Worm (Caenorhabditis elegans): ENCODE results near the gene rpb-4.
A peak's percentile ranks its signal among the peaks of the same experiment; 100 is the strongest.

rpb-4 gene

DNA sequence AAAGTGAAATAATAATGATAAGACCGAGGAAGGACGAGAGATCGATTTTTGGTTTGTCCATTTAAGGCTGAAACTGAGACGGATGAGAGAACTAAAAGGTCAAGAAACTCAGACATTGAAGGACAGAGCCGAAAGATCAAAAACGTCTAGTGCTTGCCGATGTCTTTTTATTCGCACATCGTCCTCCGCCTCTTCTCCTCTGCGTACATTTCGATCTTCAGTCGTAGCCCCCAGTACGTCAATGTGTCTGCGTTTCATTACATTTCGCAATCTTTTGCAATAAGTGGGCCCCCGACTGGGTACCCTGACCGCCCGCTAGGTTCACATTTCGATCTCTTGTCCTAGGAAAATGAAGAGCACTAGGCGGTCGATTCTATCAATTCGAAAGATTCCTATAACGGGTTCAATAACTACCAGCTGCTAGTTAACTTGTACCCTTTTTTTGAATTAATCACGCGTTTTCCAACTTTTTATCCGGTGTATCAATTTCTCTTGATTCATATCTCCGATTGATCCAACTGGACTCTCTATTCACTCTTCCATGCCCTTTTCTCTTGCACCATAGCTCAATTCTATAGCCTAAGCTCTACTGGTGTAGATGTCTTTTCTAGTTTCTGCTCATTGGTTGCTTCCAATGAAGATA lies 17.9 kb downstream of the rpb-4 start:
- no peak for TF ChIP-seq ztf-11 (tag; optimal IDR thresholded peaks at IDR 0.05)
- TF ChIP-seq attf-4 (tag; optimal IDR thresholded peaks at IDR 0.05): no peak
- TF ChIP-seq lin-13 (GFP tag; optimal IDR thresholded peaks at IDR 0.05): peak; percentile 42
- peak; percentile 28 for TF ChIP-seq nhr-77 (tag; optimal IDR thresholded peaks at IDR 0.05)
- peak; percentile 71 for TF ChIP-seq pqm-1 (tag; optimal IDR thresholded peaks at IDR 0.05)
- peak; percentile 71 for TF ChIP-seq mxl-3 (GFP tag; optimal IDR thresholded peaks at IDR 0.05)
- peak; percentile 81 for TF ChIP-seq nhr-48 (tag; optimal IDR thresholded peaks at IDR 0.05)
- TF ChIP-seq tra-1 (GFP tag; IDR thresholded peaks at IDR 0.05): 0 out of 2 replicates have a peak, but pooled peaks have one; percentile 42
- peak; percentile 29; the same call in 1 of the 2 replicates for TF ChIP-seq lin-38 (GFP tag; IDR thresholded peaks at IDR 0.05)
- peak; percentile 62 for TF ChIP-seq T26A8.4 (GFP tag; IDR thresholded peaks at IDR 0.05)
- TF ChIP-seq zip-2 (tag; optimal IDR thresholded peaks at IDR 0.05): peak; percentile 93
- peak; percentile 36 for TF ChIP-seq ama-1 (optimal IDR thresholded peaks at IDR 0.05)
- TF ChIP-seq nhr-11 (tag; optimal IDR thresholded peaks at IDR 0.05): peak; percentile 69
- TF ChIP-seq hlh-30 (tag; optimal IDR thresholded peaks at IDR 0.05; ENCODE audit: insufficient read depth): peak; percentile 44
- no peak for TF ChIP-seq egl-43 (GFP tag; IDR thresholded peaks at IDR 0.05)
- TF ChIP-seq daf-19 (GFP tag; conservative IDR thresholded peaks at IDR 0.05): 0 out of 2 replicates have a peak, but pooled peaks have one; percentile 44
- TF ChIP-seq dmd-6 (GFP tag; IDR thresholded peaks at IDR 0.05): peak; percentile 83
- TF ChIP-seq unc-62 (GFP tag; optimal IDR thresholded peaks at IDR 0.05 in 1 of 2): peak in 1 of 2 experiments; percentile 94
- TF ChIP-seq unc-62 (tag; optimal IDR thresholded peaks at IDR 0.05): no peak
- TF ChIP-seq ceh-20 (GFP tag; IDR thresholded peaks at IDR 0.05): peak; percentile 46; the same call in 1 of the 2 replicates
- TF ChIP-seq lsy-2 (tag; optimal IDR thresholded peaks at IDR 0.05): peak; percentile 55 to 63
- no peak for TF ChIP-seq daf-8 (GFP tag; IDR thresholded peaks at IDR 0.05)
- peak; percentile 75 for TF ChIP-seq mep-1 (tag; optimal IDR thresholded peaks at IDR 0.05)
- TF ChIP-seq nhr-111 (GFP tag; optimal IDR thresholded peaks at IDR 0.05): no peak
- TF ChIP-seq nhr-28 (tag; optimal IDR thresholded peaks at IDR 0.05): peak; percentile 78
- peak; percentile 42; the same call in 1 of the 2 replicates for TF ChIP-seq ctbp-1 (GFP tag; IDR thresholded peaks at IDR 0.05)
- peak; percentile 82 for TF ChIP-seq aha-1 (tag)
- TF ChIP-seq hlh-11 (tag; optimal IDR thresholded peaks at IDR 0.05): peak; percentile 85
- peak; percentile 44 for TF ChIP-seq rbr-2 (tag; optimal IDR thresholded peaks at IDR 0.05)
- TF ChIP-seq hif-1 (tag; optimal IDR thresholded peaks at IDR 0.05): peak in 1 of 2 experiments; percentile 48
- no peak for TF ChIP-seq daf-16 (GFP tag; optimal IDR thresholded peaks at IDR 0.05)
- peak; percentile 42 for TF ChIP-seq daf-16 (tag; optimal IDR thresholded peaks at IDR 0.05)
- peak; percentile 67; the same call in 1 of the 2 replicates for TF ChIP-seq nhr-41 (GFP tag; IDR thresholded peaks at IDR 0.05)
- peak; percentile 86 for TF ChIP-seq nhr-25 (tag; optimal IDR thresholded peaks at IDR 0.05; ENCODE audit: borderline replicate concordance, insufficient read depth)
- no peak for TF ChIP-seq nhr-76 (tag; optimal IDR thresholded peaks at IDR 0.05)
- TF ChIP-seq ceh-62 (tag; optimal IDR thresholded peaks at IDR 0.05): no peak
- peak; percentile 77 for TF ChIP-seq hmg-1.1 (GFP tag; IDR thresholded peaks at IDR 0.05)
- TF ChIP-seq mdl-1 (tag; optimal IDR thresholded peaks at IDR 0.05): peak; percentile 39 to 77
- peak; percentile 50 for TF ChIP-seq ztf-7 (tag; optimal IDR thresholded peaks at IDR 0.05)
- TF ChIP-seq dve-1 (tag; optimal IDR thresholded peaks at IDR 0.05; ENCODE audit: insufficient read depth): peak; percentile 72
- no peak for TF ChIP-seq duxl-1 (tag; optimal IDR thresholded peaks at IDR 0.05; ENCODE audit: poor library complexity)
- TF ChIP-seq T20F7.1 (GFP tag; optimal IDR thresholded peaks at IDR 0.05): peak; percentile 17
- TF ChIP-seq saeg-2 (GFP tag; IDR thresholded peaks at IDR 0.05): no peak

Measured in whole organism, L4 larva.